Fruit fly (Drosophila melanogaster): Measurements from ENCODE around the gene eEF1delta.
A peak's percentile ranks its signal among the peaks of the same experiment; 100 is the strongest.

eEF1delta gene

DNA sequence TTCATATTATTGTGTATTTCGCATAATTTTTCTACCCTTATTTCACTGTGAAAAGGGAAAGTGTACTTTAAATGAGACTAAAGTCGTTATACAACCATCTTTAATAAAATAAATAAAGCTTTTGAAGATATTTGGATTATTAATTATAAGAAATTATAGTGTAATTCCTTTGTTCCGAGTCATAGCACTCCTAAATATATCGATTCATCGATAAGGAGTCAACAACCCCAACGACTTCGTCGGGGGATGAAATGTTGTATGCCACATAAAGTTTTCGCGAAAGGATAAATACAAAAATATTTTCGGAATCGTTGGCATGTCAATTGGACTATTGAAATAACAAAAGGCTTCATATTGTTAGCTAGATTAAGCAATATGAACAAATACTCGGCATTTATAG lies 19.3 kb downstream of the eEF1delta start, which contains the start of gene Ror:
TSS of gene Ror (plus strand) at position 252 of the 400 bp plus-strand sequence.
- TF ChIP-seq cic (GFP tag; optimal IDR thresholded peaks at IDR 0.05): no peak
- TF ChIP-seq Hr96 (GFP tag; optimal IDR thresholded peaks at IDR 0.05): no peak
- no peak for TF ChIP-seq toe (GFP tag; optimal IDR thresholded peaks at IDR 0.05)
- no peak for TF ChIP-seq pad (GFP tag; optimal IDR thresholded peaks at IDR 0.05)
- TF ChIP-seq CG11617 (GFP tag; optimal IDR thresholded peaks at IDR 0.05): no peak
- no peak for TF ChIP-seq bab1 (GFP tag; optimal IDR thresholded peaks at IDR 0.05)
- no peak for TF ChIP-seq tj (GFP tag; optimal IDR thresholded peaks at IDR 0.05)
- no peak for TF ChIP-seq kay (GFP tag; ENCODE audit: borderline replicate concordance)
- no peak for TF ChIP-seq CG33017 (tag; optimal IDR thresholded peaks at IDR 0.05)
- TF ChIP-seq cnc (optimal IDR thresholded peaks at IDR 0.05): no peak

DNA sequence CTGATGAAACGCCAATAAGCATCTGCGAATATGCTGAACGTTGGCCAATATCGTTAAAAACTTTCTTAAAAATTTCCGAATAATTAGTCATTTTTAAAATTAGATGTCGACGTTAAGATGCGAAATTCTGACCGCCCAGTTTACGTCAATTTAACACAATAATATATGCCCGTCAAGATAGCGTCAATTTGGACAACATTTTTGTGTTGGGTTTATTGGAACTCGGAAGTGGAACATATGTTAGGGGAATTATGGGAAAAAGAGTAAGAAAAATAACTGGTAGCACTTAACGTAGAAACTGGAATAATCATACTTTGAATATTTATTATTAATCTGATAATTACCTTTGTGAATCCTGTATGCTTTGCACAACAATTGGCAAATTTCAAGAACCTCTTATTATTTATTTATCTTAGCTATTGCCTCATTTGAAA lies 23.4 kb downstream of the eEF1delta start, which contains the start of gene CG5676:
TSS of gene CG5676 (minus strand) at position 167 of the 434 bp plus-strand sequence.
- TF ChIP-seq bab1 (GFP tag; optimal IDR thresholded peaks at IDR 0.05) (peak; percentile 51), CG11617 (GFP tag; optimal IDR thresholded peaks at IDR 0.05) (no peak), kay (GFP tag; ENCODE audit: borderline replicate concordance) (peak; percentile 92)

DNA sequence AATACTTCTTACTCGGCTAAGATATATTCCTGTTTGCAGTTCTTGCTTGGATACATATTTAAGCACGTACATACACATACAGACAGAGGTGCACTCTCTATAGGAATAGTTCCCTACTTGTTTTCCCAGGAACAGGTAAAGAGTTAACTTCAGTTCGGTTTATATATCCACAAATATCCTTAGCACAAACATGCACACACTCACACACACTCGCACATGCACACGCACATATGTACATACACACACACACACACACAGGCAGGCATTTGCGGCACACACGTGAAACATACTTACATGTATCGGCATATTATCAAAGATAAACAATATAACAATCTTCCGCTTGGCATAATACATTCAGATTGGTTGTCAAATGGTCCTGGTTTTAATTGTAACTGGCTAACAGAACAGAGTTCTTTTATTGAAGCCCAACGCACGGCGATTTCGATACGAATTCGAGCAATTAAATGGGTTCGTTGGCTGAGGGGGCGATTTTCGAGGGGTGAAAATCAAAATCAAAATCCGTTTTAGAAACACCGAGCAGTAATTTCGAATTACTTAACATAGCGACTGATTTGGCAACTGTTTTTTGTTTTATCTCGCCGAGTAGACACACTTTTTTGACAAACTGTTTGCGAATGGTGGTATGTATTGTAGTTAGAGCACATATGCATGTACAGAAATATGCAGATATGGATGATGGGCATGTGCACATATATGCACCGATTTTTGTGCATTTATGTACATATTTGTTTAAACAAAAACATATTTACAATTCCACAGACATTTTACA lies 27.8 kb downstream of the eEF1delta start:
- TF ChIP-seq bab1 (GFP tag; optimal IDR thresholded peaks at IDR 0.05) (no peak), CG12768 (GFP tag; optimal IDR thresholded peaks at IDR 0.05) (no peak), toe (GFP tag; optimal IDR thresholded peaks at IDR 0.05) (no peak), CG1620 (GFP tag; optimal IDR thresholded peaks at IDR 0.05) (no peak)

DNA sequence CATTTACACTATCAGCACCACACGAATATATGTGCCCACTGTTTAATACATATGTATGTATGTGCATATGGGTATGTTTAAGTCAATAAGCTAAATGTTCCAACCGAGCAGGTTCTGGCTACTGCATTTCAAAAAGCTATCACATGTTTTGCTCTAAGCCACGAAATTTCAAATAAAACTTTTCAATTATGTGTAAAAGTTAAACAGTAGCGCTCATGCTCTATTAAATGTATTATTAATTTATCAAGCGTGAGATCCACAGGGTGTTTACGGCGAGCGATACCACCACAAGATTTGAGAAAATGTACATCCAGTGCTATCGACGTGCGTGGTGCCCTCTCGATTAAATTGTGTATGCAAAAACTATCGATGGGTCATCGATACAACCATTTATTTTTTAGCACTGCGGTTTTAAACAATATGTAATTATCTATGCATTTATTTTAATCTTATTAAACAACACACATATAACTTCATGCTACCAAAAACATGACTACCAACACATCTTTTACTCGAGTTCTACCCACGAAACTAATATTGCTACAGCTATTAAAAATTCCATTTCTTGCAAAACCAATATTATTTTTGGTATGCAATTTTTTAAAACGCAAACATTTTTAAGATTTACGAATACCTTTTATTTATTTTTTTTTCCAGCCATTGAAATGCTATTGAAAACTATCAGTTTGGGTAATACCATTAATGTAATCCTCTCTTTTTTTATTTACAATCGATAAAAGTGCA lies 28.6 kb downstream of the eEF1delta start, which contains the start of gene Pten:
TSS of gene Pten (minus strand) at position 300 of the 744 bp plus-strand sequence.
- TF ChIP-seq CG1620 (GFP tag; optimal IDR thresholded peaks at IDR 0.05) (no peak), Clk (GFP tag; optimal IDR thresholded peaks at IDR 0.05) (no peak), CG11617 (GFP tag; optimal IDR thresholded peaks at IDR 0.05) (peak; percentile 27), CG33017 (tag; optimal IDR thresholded peaks at IDR 0.05) (peak; percentile 28), cnc (optimal IDR thresholded peaks at IDR 0.05) (no peak), Mnt (GFP tag; optimal IDR thresholded peaks at IDR 0.05) (peak; percentile 21), cic (GFP tag; optimal IDR thresholded peaks at IDR 0.05) (no peak), tj (GFP tag; optimal IDR thresholded peaks at IDR 0.05) (peak; percentile 40), bab1 (GFP tag; optimal IDR thresholded peaks at IDR 0.05) (peak; percentile 46), CG7045 (GFP tag; optimal IDR thresholded peaks at IDR 0.05) (peak; percentile 61), toe (GFP tag; optimal IDR thresholded peaks at IDR 0.05) (no peak), pad (GFP tag; optimal IDR thresholded peaks at IDR 0.05) (peak; percentile 12), CG14711 (tag; optimal IDR thresholded peaks at IDR 0.05) (peak; percentile 73), ovo (GFP tag; optimal IDR thresholded peaks at IDR 0.05) (no peak), Crg-1 (GFP tag; optimal IDR thresholded peaks at IDR 0.05) (no peak), Hr96 (GFP tag; optimal IDR thresholded peaks at IDR 0.05) (no peak), CG12768 (GFP tag; optimal IDR thresholded peaks at IDR 0.05) (peak; percentile 66), CG7101 (tag; optimal IDR thresholded peaks at IDR 0.05) (peak; percentile 47), CG5204 (GFP tag; optimal IDR thresholded peaks at IDR 0.05) (no peak), kay (GFP tag; ENCODE audit: borderline replicate concordance) (peak; percentile 91)

DNA sequence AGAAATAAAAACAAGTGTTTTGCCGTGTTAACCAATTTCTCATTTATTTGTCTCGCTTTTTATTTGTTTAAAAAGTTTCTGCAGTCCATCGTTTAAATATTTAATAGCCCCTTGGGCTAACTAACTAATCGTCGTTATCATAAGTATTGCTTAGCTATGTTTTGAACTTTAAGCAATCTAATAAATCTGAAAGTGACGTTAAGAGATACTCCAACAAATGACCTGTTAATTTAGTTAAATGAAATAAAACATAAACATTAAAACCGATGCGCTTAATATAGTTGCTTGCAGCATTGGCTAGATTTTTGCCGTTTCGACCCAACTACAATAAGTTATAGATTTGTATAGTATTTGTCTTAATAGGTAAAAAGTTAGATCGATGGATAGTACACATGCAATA lies 29.5 kb downstream of the eEF1delta start:
- TF ChIP-seq CG1620 (GFP tag; optimal IDR thresholded peaks at IDR 0.05): no peak
- peak; percentile 91 for TF ChIP-seq kay (GFP tag; ENCODE audit: borderline replicate concordance)

DNA sequence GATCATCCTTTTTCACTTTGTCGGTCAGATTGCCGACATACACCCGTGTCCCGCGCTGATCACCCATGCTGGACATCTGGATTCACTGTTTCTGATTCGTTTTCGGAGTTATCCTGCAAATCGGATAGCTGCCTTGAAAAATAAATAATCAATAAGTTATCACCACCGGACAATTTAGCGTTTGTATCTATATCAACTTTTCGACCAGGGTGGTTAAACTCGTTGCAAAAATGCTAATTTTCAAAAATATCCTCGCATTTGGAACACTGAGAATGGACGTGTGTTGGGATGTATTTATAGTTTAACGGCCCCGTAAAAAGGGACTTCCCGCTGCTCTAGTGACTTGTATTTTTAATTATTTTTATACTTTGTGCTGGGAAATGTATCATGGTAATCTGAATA lies 31.0 kb downstream of the eEF1delta start, which contains the start of gene Rsf1:
TSS of gene Rsf1 (minus strand) at position 212 of the 402 bp plus-strand sequence.
- no peak for TF ChIP-seq toe (GFP tag; optimal IDR thresholded peaks at IDR 0.05)
- no peak for TF ChIP-seq tj (GFP tag; optimal IDR thresholded peaks at IDR 0.05)
- no peak for TF ChIP-seq Clk (GFP tag; optimal IDR thresholded peaks at IDR 0.05)
- no peak for TF ChIP-seq cic (GFP tag; optimal IDR thresholded peaks at IDR 0.05)
- no peak for TF ChIP-seq ovo (GFP tag; optimal IDR thresholded peaks at IDR 0.05)
- TF ChIP-seq Mnt (GFP tag; optimal IDR thresholded peaks at IDR 0.05): no peak
- TF ChIP-seq CG7101 (tag; optimal IDR thresholded peaks at IDR 0.05): no peak
- TF ChIP-seq bab1 (GFP tag; optimal IDR thresholded peaks at IDR 0.05): no peak
- no peak for TF ChIP-seq CG33017 (tag; optimal IDR thresholded peaks at IDR 0.05)
- no peak for TF ChIP-seq Crg-1 (GFP tag; optimal IDR thresholded peaks at IDR 0.05)
- TF ChIP-seq CG7045 (GFP tag; optimal IDR thresholded peaks at IDR 0.05): no peak
- TF ChIP-seq cnc (optimal IDR thresholded peaks at IDR 0.05): no peak
- TF ChIP-seq CG14711 (tag; optimal IDR thresholded peaks at IDR 0.05): no peak
- no peak for TF ChIP-seq pad (GFP tag; optimal IDR thresholded peaks at IDR 0.05)
- TF ChIP-seq CG1620 (GFP tag; optimal IDR thresholded peaks at IDR 0.05): no peak
- TF ChIP-seq CG11617 (GFP tag; optimal IDR thresholded peaks at IDR 0.05): no peak
- TF ChIP-seq CG12768 (GFP tag; optimal IDR thresholded peaks at IDR 0.05): no peak
- no peak for TF ChIP-seq Hr96 (GFP tag; optimal IDR thresholded peaks at IDR 0.05)

All from whole organism, adult.